Fruit fly (Drosophila melanogaster): ENCODE results near the gene CG6933.
A peak's percentile ranks its signal among the peaks of the same experiment; 100 is the strongest.

The CG6933 gene

DNA sequence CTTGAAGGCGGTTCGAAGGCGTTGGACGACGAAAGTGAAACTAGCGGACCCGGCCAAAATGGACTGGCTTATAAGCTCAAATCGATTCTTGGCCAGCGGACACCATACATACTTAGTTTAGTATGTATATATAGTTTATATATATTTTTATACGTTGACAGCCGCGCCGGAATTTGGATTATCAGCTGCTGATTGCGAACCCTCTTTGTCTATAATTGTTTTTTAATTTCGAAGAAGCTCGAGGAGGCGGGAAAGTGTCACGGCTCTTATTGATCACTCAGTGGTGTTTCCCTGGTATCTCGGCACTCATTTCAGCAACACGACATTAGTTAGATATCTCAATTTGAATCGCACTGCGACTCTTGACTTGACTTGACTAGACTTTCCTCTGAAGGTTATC, at the start of gene CG6933:
Gene CG6933 (minus strand): TSS at position 47 of the 400 bp plus-strand sequence.
- TF ChIP-seq CG17801 (GFP tag; optimal IDR thresholded peaks at IDR 0.05; ENCODE audit: partially characterized antibody), result no peak

DNA sequence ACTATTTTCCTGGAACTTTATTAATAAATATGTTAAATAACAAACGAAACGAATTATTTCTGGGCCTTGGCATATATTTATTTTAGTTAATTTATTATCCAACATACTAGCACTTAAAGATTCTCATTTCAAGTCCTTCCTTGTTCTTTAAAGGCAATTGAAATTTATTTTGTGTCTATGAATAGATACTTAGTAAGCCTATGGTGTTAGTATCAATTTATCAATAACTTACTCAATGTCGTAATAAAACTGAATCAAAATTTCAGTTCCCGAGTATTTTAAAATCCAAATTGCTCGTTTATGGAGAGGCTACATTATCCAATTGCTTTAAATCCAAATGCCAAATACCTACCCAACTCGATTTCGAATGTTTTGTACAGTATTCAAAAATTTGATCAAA, 45.3 kb upstream of the CG6933 start, which contains the start of gene CG32228:
Gene CG32228 (plus strand): TSS at position 301 of the 400 bp plus-strand sequence.
- no peak for TF ChIP-seq CG17801 (GFP tag; optimal IDR thresholded peaks at IDR 0.05; ENCODE audit: partially characterized antibody)

DNA sequence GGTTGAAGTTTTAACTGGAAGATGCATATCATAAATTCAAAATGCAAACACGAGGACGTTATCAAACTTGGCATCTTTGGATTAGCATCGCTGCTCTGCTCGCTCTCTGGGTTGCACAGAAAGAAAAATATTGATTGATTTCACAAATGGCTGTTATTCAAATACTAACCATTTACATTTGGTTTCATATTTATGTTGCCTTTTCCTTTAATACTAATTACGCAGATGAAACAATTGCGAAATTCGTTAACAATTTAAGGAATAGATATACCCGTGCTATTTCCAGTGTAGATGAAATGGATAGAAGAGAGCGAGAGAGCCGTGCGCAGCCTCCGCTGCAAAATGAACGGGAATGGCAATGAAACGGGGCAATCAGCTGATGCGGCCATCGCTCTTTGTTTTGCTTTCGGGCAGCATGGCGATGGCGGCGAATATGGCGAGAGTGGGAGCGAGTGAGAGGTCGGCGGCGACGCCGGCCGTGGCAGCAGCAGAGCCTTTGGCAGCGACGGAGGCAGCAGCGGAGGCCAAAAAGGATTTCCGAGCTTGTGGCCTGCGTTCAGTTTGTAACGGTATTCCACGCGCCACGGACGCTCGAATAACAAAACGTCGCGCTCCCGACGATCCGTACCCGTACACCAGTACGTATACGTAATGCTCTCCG, 27.4 kb upstream of the CG6933 start, which contains the start of gene rdgC:
Gene rdgC (plus strand): TSS at position 568 of the 661 bp plus-strand sequence.
- TF ChIP-seq CG17801 (GFP tag; optimal IDR thresholded peaks at IDR 0.05; ENCODE audit: partially characterized antibody), result peak; percentile 31

DNA sequence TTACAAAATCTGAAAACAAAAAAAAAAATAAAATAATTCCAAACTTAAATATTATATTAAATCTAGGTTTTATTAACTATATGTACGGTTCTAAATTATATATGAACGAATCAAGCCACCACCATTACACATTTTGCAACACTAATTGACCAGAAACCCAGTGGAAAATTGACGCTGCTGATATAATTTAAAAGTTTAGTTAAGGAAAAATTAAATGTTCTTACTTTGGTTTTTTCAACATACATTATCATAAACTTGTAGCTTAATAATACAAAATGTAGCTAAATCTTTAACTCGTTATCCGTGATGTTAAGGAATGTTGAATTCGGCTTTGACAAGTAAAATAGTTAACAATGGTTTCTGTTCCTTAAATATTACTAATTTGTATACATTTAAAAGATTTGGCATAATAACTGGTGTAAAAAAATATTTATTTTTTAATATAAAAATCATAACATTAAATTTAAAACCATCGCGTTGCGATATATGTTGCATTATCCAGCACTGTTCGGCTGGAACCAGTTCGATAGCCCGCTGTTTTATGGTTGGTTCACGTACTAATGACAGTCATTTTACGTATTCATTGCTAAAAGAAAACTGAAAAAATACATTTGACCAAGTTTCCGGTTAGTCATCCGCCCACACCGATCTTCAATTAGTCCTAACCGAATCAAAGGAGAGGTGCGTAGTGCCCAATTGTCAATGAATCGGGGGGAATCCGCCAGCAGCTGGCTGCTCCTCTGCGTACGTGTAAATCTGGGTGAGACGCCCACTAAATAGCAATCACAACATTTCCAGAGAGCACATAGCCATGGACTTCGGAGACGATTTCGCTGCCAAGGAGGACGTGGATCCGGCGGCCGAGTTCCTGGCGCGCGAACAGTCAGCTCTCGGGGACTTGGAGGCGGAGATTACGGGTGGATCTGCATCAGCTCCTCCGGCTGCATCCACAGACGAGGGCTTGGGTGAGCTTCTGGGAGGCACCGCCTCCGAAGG, 22.1 kb upstream of the CG6933 start:
- peak; percentile 43 for TF ChIP-seq CG17801 (GFP tag; optimal IDR thresholded peaks at IDR 0.05; ENCODE audit: partially characterized antibody)

DNA sequence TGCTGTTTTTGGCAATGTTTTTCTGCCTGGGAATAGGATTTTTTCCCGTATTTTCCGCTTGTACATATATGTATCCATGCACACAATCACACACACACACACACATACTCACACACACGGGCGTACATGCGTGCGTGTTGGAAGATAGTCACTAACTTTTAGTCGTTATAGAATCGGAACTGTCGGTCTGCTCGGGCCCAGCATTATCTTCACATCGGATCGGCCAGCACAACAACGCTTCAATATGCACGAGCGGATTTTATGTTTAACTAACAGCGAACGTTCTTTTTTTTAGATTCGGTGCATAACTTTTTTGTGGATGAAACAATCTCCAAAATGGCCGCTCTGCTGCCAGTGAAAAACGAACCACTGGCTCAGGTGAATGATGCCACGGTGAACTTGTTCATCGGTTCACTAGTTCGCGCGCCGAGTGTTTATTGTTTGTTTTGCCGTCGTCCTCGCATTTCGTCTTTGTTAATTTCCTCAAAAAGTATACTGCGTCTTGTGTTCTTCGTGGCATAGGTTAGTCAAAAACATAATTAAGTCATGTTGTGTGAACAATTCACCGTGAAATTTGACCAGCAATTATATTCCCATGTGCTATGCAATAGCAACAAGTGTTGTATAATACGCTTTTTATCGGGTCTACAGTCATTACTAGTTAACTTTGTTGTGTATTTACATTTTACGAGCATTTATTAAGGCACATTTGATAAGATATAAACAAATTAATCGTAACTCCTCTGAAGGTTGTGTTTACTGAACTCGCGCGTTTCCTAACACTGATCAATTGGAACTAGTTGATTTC, 21.1 kb upstream of the CG6933 start, which contains the start of the genes CG6951 and CG17233:
Gene CG6951 (plus strand): TSS at position 105 of the 808 bp plus-strand sequence.
Gene CG17233 (minus strand): TSS at position 741 of the 808 bp plus-strand sequence.
- no peak for TF ChIP-seq CG17801 (GFP tag; optimal IDR thresholded peaks at IDR 0.05; ENCODE audit: partially characterized antibody)

DNA sequence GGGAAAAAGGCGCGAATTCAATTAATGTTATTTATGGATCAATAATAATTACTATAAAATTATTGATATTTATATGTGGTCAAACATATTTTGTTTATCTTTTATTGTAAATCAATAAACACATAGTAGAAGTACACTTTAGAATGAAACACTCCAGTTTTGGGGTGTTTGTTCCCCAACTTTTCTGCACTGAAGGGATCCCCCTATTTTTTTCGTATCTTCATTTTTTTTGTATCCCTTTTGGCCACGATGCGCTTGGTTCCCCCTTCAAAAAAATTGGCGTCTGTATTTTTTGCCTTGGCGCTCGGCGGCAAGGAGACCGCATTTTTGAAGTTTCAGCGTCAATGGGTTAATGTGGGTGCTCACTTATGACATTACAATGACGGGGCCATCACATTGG, 20.5 kb upstream of the CG6933 start, which contains the start of gene Clc:
Gene Clc (plus strand): TSS at position 301 of the 400 bp plus-strand sequence.
- no peak for TF ChIP-seq CG17801 (GFP tag; optimal IDR thresholded peaks at IDR 0.05; ENCODE audit: partially characterized antibody)

DNA sequence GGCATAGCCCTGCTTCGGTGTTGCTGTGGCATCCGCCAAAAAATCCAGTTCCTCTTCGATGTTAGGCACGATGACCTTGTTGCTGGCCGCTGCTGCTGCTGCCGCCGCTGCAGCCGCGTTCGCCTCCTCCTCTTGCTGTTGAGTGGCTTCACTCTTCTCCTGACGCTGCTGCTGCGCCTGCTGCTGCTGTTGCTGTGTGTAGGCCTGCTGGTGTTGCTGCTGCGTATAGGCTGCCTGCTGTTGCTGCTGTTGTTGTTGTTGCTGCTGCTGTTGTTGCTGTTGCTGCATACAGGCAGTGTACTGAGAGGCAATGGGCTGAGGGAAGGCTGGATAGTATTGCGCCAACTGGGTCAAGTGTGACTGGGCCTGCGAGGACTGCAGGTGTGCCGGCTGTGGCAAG, 16.9 kb upstream of the CG6933 start:
- TF ChIP-seq CG17801 (GFP tag; optimal IDR thresholded peaks at IDR 0.05; ENCODE audit: partially characterized antibody), result no peak

DNA sequence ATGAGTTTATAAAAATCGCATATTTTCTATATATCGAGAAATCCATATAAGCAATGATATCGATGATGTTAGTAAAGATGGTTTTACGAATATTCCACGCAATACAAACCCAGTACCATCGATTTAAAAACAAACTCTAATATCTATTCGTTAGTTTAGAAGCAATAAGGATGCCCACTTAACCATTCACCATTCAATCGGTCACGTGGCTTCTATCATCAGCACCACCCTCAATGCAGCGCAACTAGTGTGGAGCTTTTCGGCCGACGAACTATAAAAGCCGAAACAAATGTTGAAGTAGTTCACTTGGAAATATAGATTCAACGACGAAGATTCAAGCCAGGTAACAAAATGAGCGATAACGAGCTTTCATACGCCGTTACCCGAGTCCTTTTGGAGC, 11.1 kb upstream of the CG6933 start, which contains the start of gene CG13813:
Gene CG13813 (plus strand): TSS at position 301 of the 400 bp plus-strand sequence.
- no peak for TF ChIP-seq CG17801 (GFP tag; optimal IDR thresholded peaks at IDR 0.05; ENCODE audit: partially characterized antibody)

DNA sequence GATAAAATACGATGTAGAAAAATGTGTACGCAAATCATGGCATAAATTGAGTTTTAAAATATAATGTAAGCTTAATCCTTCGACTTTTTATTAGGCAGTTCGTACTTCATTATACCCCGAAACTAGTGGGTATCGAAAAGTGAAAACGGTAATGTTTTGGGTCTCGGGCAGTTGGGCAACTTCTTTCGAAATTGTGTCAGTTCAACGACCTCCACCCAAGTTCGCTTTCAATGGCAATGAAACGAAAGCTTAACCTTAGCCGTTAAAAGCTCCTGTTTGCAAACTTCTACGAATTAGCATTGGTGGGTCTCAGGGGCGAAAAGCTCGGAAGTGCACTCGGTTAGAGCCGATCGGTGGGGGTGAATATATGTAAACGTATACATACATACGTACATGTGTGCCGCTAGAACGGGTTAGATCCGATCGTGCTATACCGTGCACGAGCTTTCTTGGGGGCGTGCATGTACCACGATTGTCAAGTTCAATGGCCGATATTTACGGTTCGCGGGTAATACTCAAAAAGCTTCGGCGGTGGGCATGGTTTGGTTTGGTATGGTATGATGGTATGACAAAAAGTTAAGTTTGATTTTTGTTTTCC, 10.1 kb upstream of the CG6933 start:
- TF ChIP-seq CG17801 (GFP tag; optimal IDR thresholded peaks at IDR 0.05; ENCODE audit: partially characterized antibody), result no peak

DNA sequence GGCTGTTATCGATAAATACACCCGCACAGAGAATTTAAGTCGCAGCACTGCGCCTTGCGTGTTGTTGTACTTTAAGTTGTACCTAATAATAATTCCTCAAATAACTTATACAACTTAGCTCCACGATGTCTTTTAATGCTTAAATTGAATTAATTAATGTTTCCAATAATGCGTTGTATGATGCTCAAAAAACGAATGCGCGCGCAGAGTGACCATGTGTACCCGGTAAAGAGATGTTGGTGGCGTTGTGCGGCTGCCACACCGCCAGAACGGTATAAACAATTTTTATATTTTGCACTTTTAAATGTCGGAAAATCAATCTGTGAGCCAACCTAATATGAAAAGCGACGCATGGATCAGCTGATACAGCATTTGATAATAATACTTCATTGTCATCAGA, 5.9 kb upstream of the CG6933 start:
- peak; percentile 35 for TF ChIP-seq CG17801 (GFP tag; optimal IDR thresholded peaks at IDR 0.05; ENCODE audit: partially characterized antibody)

DNA sequence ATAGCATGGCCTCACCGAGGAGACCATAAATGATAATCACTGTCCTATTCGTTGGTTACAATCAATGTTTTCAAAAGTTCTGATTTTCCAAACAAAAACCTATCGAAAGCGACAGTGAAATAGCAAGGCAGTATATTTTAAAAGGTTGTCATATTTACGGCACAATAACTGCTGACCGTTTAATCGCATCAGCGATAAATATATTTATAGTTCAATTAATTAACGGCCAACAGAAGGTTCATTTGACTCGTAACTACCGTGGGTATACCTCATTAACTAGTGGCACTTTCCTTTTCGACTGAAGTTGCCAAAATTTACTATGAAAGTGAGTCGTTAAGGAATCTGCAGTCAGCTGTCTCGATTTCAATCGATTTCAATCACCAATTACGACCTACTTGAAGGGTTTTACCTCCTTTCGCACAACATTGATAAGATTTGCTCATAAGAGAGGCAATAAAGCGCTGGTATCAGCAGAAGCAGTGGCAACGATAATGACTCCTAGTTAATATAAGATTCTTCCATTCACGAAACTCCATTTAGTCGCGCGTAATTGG, 3.3 kb upstream of the CG6933 start, which contains the start of gene CG17147:
Gene CG17147 (plus strand): TSS at position 535 of the 554 bp plus-strand sequence.
- no peak for TF ChIP-seq CG17801 (GFP tag; optimal IDR thresholded peaks at IDR 0.05; ENCODE audit: partially characterized antibody)

DNA sequence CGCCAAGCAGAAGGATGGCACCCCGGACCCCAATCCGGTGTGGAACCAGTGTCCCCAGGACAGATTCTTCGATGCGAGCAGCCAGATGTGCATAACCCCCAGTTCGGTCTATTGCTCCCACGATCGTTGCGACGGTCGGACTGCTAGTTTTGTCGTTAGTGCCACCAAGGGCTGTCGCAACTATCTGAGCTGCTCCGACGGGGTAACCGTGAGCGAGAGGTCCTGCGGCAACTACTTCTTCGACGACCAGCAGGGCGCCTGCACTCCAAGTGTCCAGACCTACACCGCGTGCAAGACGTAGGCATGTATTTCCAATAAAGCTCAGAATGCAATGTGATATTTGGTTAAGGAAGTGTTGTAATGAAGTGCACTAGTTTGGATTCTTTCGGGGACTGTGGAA, 2.4 kb upstream of the CG6933 start:
- no peak for TF ChIP-seq CG17801 (GFP tag; optimal IDR thresholded peaks at IDR 0.05; ENCODE audit: partially characterized antibody)

DNA sequence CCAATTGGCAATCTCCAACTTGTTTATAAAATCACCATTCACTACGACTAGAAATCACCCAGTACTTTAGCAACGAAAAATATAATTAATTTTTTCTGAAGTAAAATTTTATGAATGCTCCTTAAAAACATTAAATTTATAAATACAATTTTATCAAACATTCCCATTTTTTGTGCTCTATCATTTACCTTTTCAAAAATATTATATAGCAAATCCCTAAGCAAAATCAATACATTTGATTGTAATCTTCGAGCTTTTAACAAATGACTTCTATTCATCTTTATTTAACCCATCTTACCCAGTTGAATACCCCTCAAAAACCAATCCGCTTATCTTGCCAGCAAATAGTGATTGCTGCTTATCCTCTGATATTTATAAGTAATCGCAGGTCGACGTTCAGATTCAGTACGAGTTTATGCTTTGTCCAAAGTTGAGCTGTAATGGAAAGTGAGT, 1.2 kb upstream of the CG6933 start, which contains the start of gene CG17145:
Gene CG17145 (plus strand): TSS at position 403 of the 453 bp plus-strand sequence.
- TF ChIP-seq CG17801 (GFP tag; optimal IDR thresholded peaks at IDR 0.05; ENCODE audit: partially characterized antibody), result no peak
